Fruit fly (Drosophila melanogaster): ENCODE measurements around the gene CG9782.

CG9782 gene

DNA sequence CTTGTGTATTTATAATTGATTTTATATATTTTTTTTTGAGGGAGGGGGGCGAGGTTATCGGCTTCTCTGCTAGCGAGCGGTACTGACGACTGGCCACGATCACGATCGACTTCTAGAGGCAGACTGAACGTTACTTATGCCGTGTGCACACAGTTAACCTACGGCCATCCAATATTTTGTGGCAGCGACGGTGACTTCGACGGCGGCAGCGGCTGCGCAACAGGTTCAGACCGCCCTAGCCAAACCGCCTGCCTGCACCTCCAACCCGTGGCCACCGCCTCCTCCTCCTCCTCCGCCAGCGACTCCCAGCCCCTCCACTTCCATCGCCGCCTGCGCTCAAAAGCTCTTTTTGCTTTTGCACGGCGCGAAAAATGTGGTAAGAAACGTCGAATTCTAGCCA is at the start of gene CG9782:
Gene CG9782, minus strand, starts transcription at position 128 of the 400 bp plus-strand sequence.
- TF ChIP-seq CG14655 (GFP tag; optimal IDR thresholded peaks at IDR 0.05) (no peak), D1 (tag; optimal IDR thresholded peaks at IDR 0.05) (no peak), CG13204 (GFP tag; optimal IDR thresholded peaks at IDR 0.05) (peak; percentile 99), EcR (GFP tag; optimal IDR thresholded peaks at IDR 0.05) (peak; percentile 62), Ets98B (GFP tag; IDR thresholded peaks at IDR 0.05) (peak; percentile 32; the same call in 1 of the 2 replicates), gl (tag; optimal IDR thresholded peaks at IDR 0.05) (no peak), CG34367 (tag; optimal IDR thresholded peaks at IDR 0.05) (no peak), CG9948 (tag; optimal IDR thresholded peaks at IDR 0.05) (no peak), CG4496 (GFP tag; IDR thresholded peaks at IDR 0.05) (peak; percentile 33; the same call in 1 of the 3 replicates), Pif1A (GFP tag; optimal IDR thresholded peaks at IDR 0.05) (no peak)

DNA sequence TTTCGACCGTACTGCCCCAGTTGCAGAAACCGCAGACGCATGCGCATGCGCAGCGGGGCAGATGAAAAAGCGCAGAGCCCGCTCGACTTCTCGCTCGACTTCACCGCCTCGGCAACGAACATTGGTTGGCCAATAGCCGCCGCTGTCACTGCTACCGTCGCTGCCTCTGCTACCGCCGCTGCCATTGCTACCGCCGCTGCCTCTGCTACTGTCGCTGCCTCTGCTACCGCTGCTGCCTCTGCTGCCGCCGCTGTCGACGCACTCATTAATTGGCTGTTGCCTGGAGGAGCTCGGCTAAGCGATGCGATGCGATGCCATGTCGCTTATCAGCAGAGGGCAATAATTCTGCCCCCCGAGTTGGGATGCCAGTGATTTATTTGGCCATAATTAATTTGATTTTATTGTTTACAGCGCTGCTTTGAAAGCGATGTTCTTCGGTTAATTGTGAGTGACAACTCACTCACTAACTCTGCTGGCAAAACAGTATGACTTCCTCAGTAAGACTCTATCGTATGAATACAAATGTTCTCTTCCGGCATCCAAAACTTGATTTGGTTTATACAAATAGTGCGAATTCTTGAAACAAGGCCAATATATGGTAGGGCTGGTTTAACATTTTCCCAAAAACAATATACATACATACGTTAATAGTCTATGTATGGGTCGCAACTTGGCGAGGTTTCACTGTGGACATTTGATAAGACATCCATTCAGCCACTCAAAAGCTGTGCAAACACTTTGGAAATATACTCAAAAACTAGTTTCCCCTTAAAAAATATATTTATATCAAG is 49.5 kb upstream of the CG9782 start:
- TF ChIP-seq fd96Ca (GFP tag; IDR thresholded peaks at IDR 0.05) (no peak), CG14655 (GFP tag; optimal IDR thresholded peaks at IDR 0.05) (peak; percentile 7), CG13204 (GFP tag; optimal IDR thresholded peaks at IDR 0.05) (peak; percentile 75), CG4496 (GFP tag; IDR thresholded peaks at IDR 0.05) (peak; percentile 49; the same call in 1 of the 3 replicates)

DNA sequence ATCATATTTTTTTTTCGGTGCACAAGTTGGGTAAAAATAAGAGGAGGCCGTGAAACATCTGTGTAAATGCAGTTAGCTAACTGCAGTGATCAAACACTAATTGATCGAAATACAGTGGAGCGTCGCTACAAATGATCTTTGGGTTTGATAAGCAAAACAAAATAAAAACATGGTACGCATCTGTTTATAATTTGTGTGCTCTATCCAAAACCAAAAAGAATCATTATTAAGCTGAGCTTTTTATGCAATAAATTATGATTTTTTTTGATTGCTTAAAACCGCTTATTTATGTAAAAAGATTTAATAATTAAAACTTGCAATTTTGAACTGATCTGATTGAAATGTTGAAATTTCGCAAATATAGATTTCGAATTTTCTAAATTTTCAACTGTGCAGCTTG is 48.9 kb upstream of the CG9782 start:
- no peak for TF ChIP-seq CG4496 (GFP tag; IDR thresholded peaks at IDR 0.05)
- TF ChIP-seq Pif1A (GFP tag; optimal IDR thresholded peaks at IDR 0.05) = peak; percentile 5

DNA sequence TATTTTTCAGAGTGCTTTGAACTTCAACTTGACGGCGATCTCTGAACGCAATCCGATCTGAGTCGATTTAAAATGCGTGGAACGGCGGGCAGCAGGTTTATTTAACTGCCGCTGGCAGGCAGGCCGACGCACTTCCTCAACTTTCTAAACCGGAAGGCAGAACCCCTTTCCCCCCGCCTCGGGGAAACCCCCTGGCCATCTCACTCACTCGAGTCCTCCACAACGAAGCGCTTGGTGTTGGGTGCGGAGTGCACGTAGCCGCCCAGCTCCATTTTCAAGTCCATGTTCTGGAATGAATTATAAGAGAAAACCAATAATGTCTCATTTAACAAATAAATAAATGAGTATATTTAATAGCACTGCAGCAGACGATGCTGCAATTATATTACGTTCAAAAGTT is 48.5 kb upstream of the CG9782 start:
- TF ChIP-seq CG4496 (GFP tag; IDR thresholded peaks at IDR 0.05) (0 out of 3 replicates have a peak, but pooled peaks have one; percentile 49), gl (tag; optimal IDR thresholded peaks at IDR 0.05) (no peak), CG17806 (tag; optimal IDR thresholded peaks at IDR 0.05) (no peak), CG14655 (GFP tag; optimal IDR thresholded peaks at IDR 0.05) (no peak), CG34367 (tag; optimal IDR thresholded peaks at IDR 0.05) (no peak)

DNA sequence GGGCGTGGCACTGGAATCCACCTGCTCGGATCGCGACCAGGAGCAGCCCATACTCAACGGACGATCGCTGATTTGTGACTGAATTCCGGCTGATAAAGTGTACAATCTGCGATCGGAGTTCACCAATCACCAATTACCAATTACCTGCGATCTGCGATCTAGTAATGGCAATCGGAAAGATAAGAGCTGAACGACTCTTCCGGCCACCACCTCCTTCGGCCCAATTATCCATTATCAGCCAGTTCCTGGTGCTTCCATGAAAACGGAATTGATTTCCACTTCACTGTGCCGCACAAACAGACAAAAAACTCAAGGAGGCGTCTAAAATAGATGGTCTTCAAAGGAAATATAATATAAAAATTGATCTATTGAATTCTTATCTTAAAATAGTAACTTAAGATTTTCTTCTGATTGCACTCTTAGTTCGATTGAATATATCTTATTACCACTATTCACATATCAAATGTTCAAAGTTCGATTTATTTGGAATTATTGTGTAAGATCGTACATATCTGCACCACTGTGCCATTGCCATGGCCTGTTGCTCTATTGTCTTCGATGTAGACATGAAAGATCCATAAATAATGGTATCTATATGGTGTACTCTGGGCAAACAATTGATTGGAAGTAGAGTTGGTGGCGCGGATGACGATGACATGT is 43.1 kb upstream of the CG9782 start, which contains the start of gene CG15865:
Gene CG15865, minus strand, starts transcription at position 51 of the 660 bp plus-strand sequence.
- no peak for TF ChIP-seq CG17806 (tag; optimal IDR thresholded peaks at IDR 0.05)
- no peak for TF ChIP-seq CG9948 (tag; optimal IDR thresholded peaks at IDR 0.05)
- TF ChIP-seq CG34367 (tag; optimal IDR thresholded peaks at IDR 0.05) = no peak
- no peak for TF ChIP-seq CG12605 (GFP tag; IDR thresholded peaks at IDR 0.05)
- no peak for TF ChIP-seq EcR (GFP tag; optimal IDR thresholded peaks at IDR 0.05)
- TF ChIP-seq rn (GFP tag; IDR thresholded peaks at IDR 0.05) = no peak
- peak; percentile 17 for TF ChIP-seq CG15710 (tag; optimal IDR thresholded peaks at IDR 0.05)
- peak; percentile 7 for TF ChIP-seq CG8159 (tag; optimal IDR thresholded peaks at IDR 0.05)
- no peak for TF ChIP-seq CG14655 (GFP tag; optimal IDR thresholded peaks at IDR 0.05)
- TF ChIP-seq gl (tag; optimal IDR thresholded peaks at IDR 0.05) = no peak
- TF ChIP-seq Ets98B (GFP tag; IDR thresholded peaks at IDR 0.05) = no peak

DNA sequence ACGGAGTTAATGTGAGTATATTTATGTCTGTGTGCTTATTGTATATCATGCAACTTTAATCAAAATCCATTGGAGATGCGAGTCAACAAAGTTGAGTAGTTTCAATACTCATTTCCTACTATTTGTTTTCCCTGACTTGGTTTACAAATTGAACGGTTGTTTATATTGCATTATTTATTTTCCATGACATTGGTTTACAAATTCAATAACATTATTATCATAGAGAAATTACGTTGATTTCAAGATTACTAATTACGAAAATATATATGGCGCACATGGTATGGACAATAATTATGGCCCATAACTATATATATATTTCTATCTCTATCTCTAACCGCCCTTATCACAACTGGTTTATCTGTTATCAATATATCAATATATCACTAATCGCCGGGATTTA is 39.2 kb upstream of the CG9782 start:
- TF ChIP-seq gl (tag; optimal IDR thresholded peaks at IDR 0.05) (no peak), CG13204 (GFP tag; optimal IDR thresholded peaks at IDR 0.05) (no peak), Pif1B (GFP tag; optimal IDR thresholded peaks at IDR 0.05) (no peak), EcR (GFP tag; optimal IDR thresholded peaks at IDR 0.05) (no peak), CG4496 (GFP tag; IDR thresholded peaks at IDR 0.05) (no peak), CG34367 (tag; optimal IDR thresholded peaks at IDR 0.05) (no peak), CG15710 (tag; optimal IDR thresholded peaks at IDR 0.05) (no peak)

DNA sequence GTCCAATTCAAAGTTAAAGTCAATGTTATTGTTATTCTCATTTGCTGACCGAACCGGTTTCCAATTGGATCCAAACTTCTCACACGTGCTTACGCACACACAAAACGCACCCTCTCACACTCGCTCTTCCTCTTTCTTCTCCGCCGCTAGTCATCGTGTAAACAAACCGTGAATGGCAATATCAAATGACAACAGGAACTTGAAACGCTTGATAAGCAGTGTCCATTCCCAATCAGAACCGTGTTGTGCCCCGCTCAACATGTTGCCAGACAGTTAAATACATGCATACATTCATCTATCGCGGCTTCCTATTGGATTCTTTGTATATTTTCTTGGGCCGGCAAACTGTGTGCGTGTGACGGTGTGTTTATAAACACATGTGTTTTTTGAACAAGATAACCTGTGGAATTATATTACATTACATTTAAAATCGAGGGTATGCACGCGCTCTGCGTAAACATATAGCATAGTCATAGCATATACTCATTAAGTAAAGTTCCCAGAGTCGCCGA is 34.4 kb upstream of the CG9782 start:
- TF ChIP-seq CG13204 (GFP tag; optimal IDR thresholded peaks at IDR 0.05) (peak; percentile 90), CG8159 (tag; optimal IDR thresholded peaks at IDR 0.05) (no peak), CG8301 (tag; optimal IDR thresholded peaks at IDR 0.05) (no peak), Snoo (tag; optimal IDR thresholded peaks at IDR 0.05) (peak; percentile 27), EcR (GFP tag; optimal IDR thresholded peaks at IDR 0.05) (peak; percentile 34), CG17806 (tag; optimal IDR thresholded peaks at IDR 0.05) (no peak), Ets98B (GFP tag; IDR thresholded peaks at IDR 0.05) (0 out of 2 replicates have a peak, but pooled peaks have one; percentile 16), CG9948 (tag; optimal IDR thresholded peaks at IDR 0.05) (no peak)
